Fruit fly (Drosophila melanogaster) whole organism, embryonic: ENCODE data around the gene CG11986.

Experiments
- Adf1 ChIP-seq: fragments of 200-800 bp; sonication (Bioruptor generic); IDR thresholded peaks from 2 replicates; pipeline ENCODE4 v1.3.6; 2022; ENCODE audit warnings: missing biosample characterization, missing genetic modification characterization
- BEAF-32 ChIP-seq: fragments of 200-800 bp; sonication (Bioruptor generic); optimal IDR thresholded peaks from 3 replicates; lab custom pipeline; 2017; ENCODE audit warnings: missing biosample characterization, missing genetic modification characterization, mild to moderate bottlenecking, moderate library complexity, missing genetic modification reagents
- CG10147 ChIP-seq: fragments of 200-800 bp; sonication (Bioruptor generic); optimal IDR thresholded peaks from 2 replicates; lab custom pipeline; 2019; ENCODE audit warnings: missing biosample characterization, mild to moderate bottlenecking, missing genetic modification characterization, moderate library complexity
- CG10654 ChIP-seq: fragments of 200-800 bp; sonication (Bioruptor generic); optimal IDR thresholded peaks from 2 replicates; lab custom pipeline; 2016; ENCODE audit warnings: missing biosample characterization, missing genetic modification characterization
- CG10959 ChIP-seq: fragments of 200-800 bp; sonication (Bioruptor generic); IDR thresholded peaks from 2 replicates; pipeline ENCODE4 v1.3.6; 2022; ENCODE audit warnings: missing biosample characterization, missing genetic modification characterization
- CG11456 ChIP-seq: fragments of 200-800 bp; sonication (Bioruptor generic); IDR thresholded peaks from 3 replicates; pipeline ENCODE4 v1.3.6; 2022; ENCODE audit warnings: missing biosample characterization, missing genetic modification characterization
- CG12104 ChIP-seq: fragments of 200-800 bp; sonication (Bioruptor generic); optimal IDR thresholded peaks from 3 replicates; lab custom pipeline; 2016; ENCODE audit warnings: missing biosample characterization, missing genetic modification characterization
- CG12391 ChIP-seq: fragments of 200-800 bp; sonication (Bioruptor generic); optimal IDR thresholded peaks from 3 replicates; lab custom pipeline; 2018; ENCODE audit warnings: missing biosample characterization, mild to moderate bottlenecking, missing genetic modification characterization, moderate library complexity
- CG12744 ChIP-seq: fragments of 200-800 bp; sonication (Bioruptor generic); optimal IDR thresholded peaks from 2 replicates; lab custom pipeline; 2016; ENCODE audit warnings: missing biosample characterization, missing genetic modification characterization
- CG13424 ChIP-seq: fragments of 200-800 bp; sonication (Bioruptor generic); optimal IDR thresholded peaks from 2 replicates; lab custom pipeline; 2019; ENCODE audit warnings: missing biosample characterization, mild to moderate bottlenecking, missing genetic modification characterization, moderate library complexity
- CG13775 ChIP-seq: fragments of 200-800 bp; sonication (Bioruptor generic); optimal IDR thresholded peaks from 3 replicates; lab custom pipeline; 2017; ENCODE audit warnings: missing biosample characterization, mild to moderate bottlenecking, missing genetic modification characterization
- CG13894 ChIP-seq: fragments of 200-800 bp; sonication (Bioruptor generic); optimal IDR thresholded peaks from 3 replicates; lab custom pipeline; 2018; ENCODE audit warnings: missing biosample characterization, mild to moderate bottlenecking, missing genetic modification characterization, moderate library complexity
- CG15073 ChIP-seq: fragments of 200-800 bp; sonication (Bioruptor generic); optimal IDR thresholded peaks from 2 replicates; lab custom pipeline; 2016; ENCODE audit warnings: missing biosample characterization, missing genetic modification characterization
- CG15269 ChIP-seq: fragments of 200-800 bp; sonication (Bioruptor generic); optimal IDR thresholded peaks from 2 replicates; lab custom pipeline; 2018; ENCODE audit warnings: missing biosample characterization, mild to moderate bottlenecking, missing genetic modification characterization, moderate library complexity
- CG15479 ChIP-seq: fragments of 200-800 bp; sonication (Bioruptor generic); optimal IDR thresholded peaks from 3 replicates; lab custom pipeline; 2019; ENCODE audit warnings: missing biosample characterization, mild to moderate bottlenecking, missing genetic modification characterization, moderate library complexity
- CG17912 ChIP-seq: fragments of 200-800 bp; sonication (Bioruptor generic); optimal IDR thresholded peaks from 2 replicates; lab custom pipeline; 2018; ENCODE audit warnings: missing biosample characterization, mild to moderate bottlenecking, missing genetic modification characterization
- CG2116 ChIP-seq: fragments of 200-800 bp; sonication (Bioruptor generic); optimal IDR thresholded peaks from 3 replicates; lab custom pipeline; 2018; ENCODE audit warnings: missing biosample characterization, mild to moderate bottlenecking, missing genetic modification characterization
- CG2199 ChIP-seq: fragments of 200-800 bp; sonication (Bioruptor generic); IDR thresholded peaks from 3 replicates; pipeline ENCODE4 v1.3.6; 2022; ENCODE audit warnings: missing biosample characterization, missing genetic modification characterization
- CG2202 ChIP-seq: fragments of 200-800 bp; sonication (Bioruptor generic); optimal IDR thresholded peaks from 2 replicates; lab custom pipeline; 2018; ENCODE audit warnings: missing biosample characterization, mild to moderate bottlenecking, missing genetic modification characterization
- CG2678 ChIP-seq: fragments of 200-800 bp; sonication (Bioruptor generic); optimal IDR thresholded peaks from 3 replicates; lab custom pipeline; 2019; ENCODE audit warnings: missing biosample characterization, mild to moderate bottlenecking, missing genetic modification characterization, moderate library complexity
- CG31388 ChIP-seq: fragments of 200-800 bp; sonication (Bioruptor generic); optimal IDR thresholded peaks from 2 replicates; lab custom pipeline; 2016; ENCODE audit warnings: missing biosample characterization, missing genetic modification characterization
- CG42726 ChIP-seq: fragments of 200-800 bp; sonication (Bioruptor generic); IDR thresholded peaks from 2 replicates; pipeline ENCODE4 v1.3.6; 2022; ENCODE audit warnings: missing biosample characterization, missing genetic modification characterization; ENCODE audit not compliant: partially characterized antibody
- CG6175 ChIP-seq: fragments of 200-800 bp; sonication (Bioruptor generic); IDR thresholded peaks from 3 replicates; pipeline ENCODE4 v1.3.6; 2022; ENCODE audit warnings: missing biosample characterization, missing genetic modification characterization
- CG9797 ChIP-seq: fragments of 200-800 bp; sonication (Bioruptor generic); optimal IDR thresholded peaks from 3 replicates; lab custom pipeline; 2018; ENCODE audit warnings: missing biosample characterization, mild to moderate bottlenecking, missing genetic modification characterization
- CG9876 ChIP-seq: fragments of 200-800 bp; sonication (Bioruptor generic); optimal IDR thresholded peaks from 2 replicates; lab custom pipeline; 2016; ENCODE audit warnings: missing biosample characterization, missing genetic modification characterization
- D ChIP-seq, 2 experiments: fragments of 200-800 bp in 1 of 2; fragments of >200 bp in 1 of 2; sonication (Bioruptor generic) in 1 of 2; optimal IDR thresholded peaks; 2 replicates in 1 of 2; 3 replicates in 1 of 2; lab custom pipeline; 2017; ENCODE audit warnings: mild to moderate bottlenecking in 1 of 2, missing biosample characterization in 1 of 2, missing genetic modification characterization in 1 of 2, missing genetic modification reagents in 1 of 2
- Ets65A ChIP-seq: fragments of 200-800 bp; sonication (Bioruptor generic); peaks from one replicate; lab custom pipeline; 2016; ENCODE audit warnings: missing biosample characterization, missing genetic modification characterization
- Hmr ChIP-seq: fragments of 200-800 bp; sonication (Bioruptor generic); optimal IDR thresholded peaks from 3 replicates; lab custom pipeline; 2017; ENCODE audit warnings: mild to moderate bottlenecking, missing biosample characterization, missing genetic modification reagents, missing genetic modification characterization
- Mad ChIP-seq: fragments of 200-800 bp; sonication (Bioruptor generic); optimal IDR thresholded peaks from 2 replicates; lab custom pipeline; 2016; ENCODE audit warnings: missing biosample characterization, missing genetic modification characterization
- Nf-YC ChIP-seq: fragments of 200-800 bp; optimal IDR thresholded peaks from 3 replicates; lab custom pipeline; 2019; ENCODE audit warnings: missing biosample characterization, mild to moderate bottlenecking, missing genetic modification characterization, moderate library complexity
- Poxn ChIP-seq: fragments of 200-800 bp; sonication (Bioruptor generic); IDR thresholded peaks from 2 replicates; pipeline ENCODE4 v1.3.6; 2022; ENCODE audit warnings: missing biosample characterization, missing genetic modification characterization
- Vsx1 ChIP-seq: fragments of 200-800 bp; sonication (Bioruptor generic); optimal IDR thresholded peaks from 2 replicates; lab custom pipeline; 2017; ENCODE audit warnings: missing biosample characterization, mild to moderate bottlenecking, missing genetic modification characterization, missing genetic modification reagents
- ab ChIP-seq: fragments of 200-800 bp; sonication (Bioruptor generic); optimal IDR thresholded peaks from 2 replicates; lab custom pipeline; 2016; ENCODE audit warnings: missing biosample characterization, missing genetic modification characterization
- croc ChIP-seq: fragments of 200-800 bp; sonication (Bioruptor generic); conservative IDR thresholded peaks from 3 replicates; pipeline ENCODE4 v1.3.6; 2022; ENCODE audit warnings: missing biosample characterization, missing genetic modification characterization
- dm ChIP-seq: fragments of 200-800 bp; sonication (Bioruptor generic); optimal IDR thresholded peaks from 3 replicates; lab custom pipeline; 2016; ENCODE audit warnings: missing biosample characterization, missing genetic modification characterization
- emc ChIP-seq: fragments of 200-800 bp; sonication (Bioruptor generic); optimal IDR thresholded peaks from 2 replicates; lab custom pipeline; 2016; ENCODE audit warnings: missing biosample characterization, missing genetic modification characterization
- gce ChIP-seq: fragments of 200-800 bp; sonication (Bioruptor generic); IDR thresholded peaks from 3 replicates; pipeline ENCODE4 v1.3.6; 2022; ENCODE audit warnings: missing biosample characterization, missing genetic modification characterization
- gro ChIP-seq: fragments of 200-800 bp; sonication (Bioruptor generic); optimal IDR thresholded peaks from 2 replicates; lab custom pipeline; 2016; ENCODE audit warnings: missing biosample characterization, missing genetic modification characterization
- gsb ChIP-seq: fragments of 200-800 bp; sonication (Bioruptor generic); IDR thresholded peaks from 2 replicates; pipeline ENCODE4 v1.3.6; 2022; ENCODE audit warnings: missing biosample characterization, missing genetic modification characterization
- kah ChIP-seq: fragments of 200-800 bp; sonication (Bioruptor generic); optimal IDR thresholded peaks from 2 replicates; lab custom pipeline; 2018; ENCODE audit warnings: missing biosample characterization, mild to moderate bottlenecking, missing genetic modification characterization
- knrl ChIP-seq: fragments of 200-800 bp; sonication (Bioruptor generic); IDR thresholded peaks from 3 replicates; pipeline ENCODE4 v1.3.6; 2022; ENCODE audit warnings: missing biosample characterization, missing genetic modification characterization; ENCODE audit not compliant: partially characterized antibody
- mam ChIP-seq: fragments of 200-800 bp; sonication (Bioruptor generic); optimal IDR thresholded peaks from 3 replicates; lab custom pipeline; 2016; ENCODE audit warnings: missing biosample characterization, missing genetic modification characterization
- row ChIP-seq: fragments of 200-800 bp; sonication (Bioruptor generic); IDR thresholded peaks from 3 replicates; pipeline ENCODE4 v1.3.6; 2022; ENCODE audit warnings: missing biosample characterization, missing genetic modification characterization
- sisA ChIP-seq: fragments of 200-800 bp; sonication (Bioruptor generic); IDR thresholded peaks from 2 replicates; pipeline ENCODE4 v1.3.6; 2022; ENCODE audit warnings: missing biosample characterization, missing genetic modification characterization
- so ChIP-seq: fragments of 200-800 bp; sonication (Bioruptor generic); IDR thresholded peaks from 3 replicates; pipeline ENCODE4 v1.3.6; 2022; ENCODE audit warnings: missing biosample characterization, missing genetic modification characterization
- sug ChIP-seq: fragments of 200-800 bp; optimal IDR thresholded peaks from 2 replicates; lab custom pipeline; 2019; ENCODE audit warnings: missing biosample characterization, mild to moderate bottlenecking, missing genetic modification characterization, moderate library complexity
- tin ChIP-seq: fragments of 200-800 bp; sonication (Bioruptor generic); optimal IDR thresholded peaks from 3 replicates; lab custom pipeline; 2016; ENCODE audit warnings: missing biosample characterization, missing genetic modification characterization
- vnd ChIP-seq: fragments of 200-800 bp; sonication (Bioruptor generic); IDR thresholded peaks from 3 replicates; pipeline ENCODE4 v1.3.6; 2022; ENCODE audit warnings: missing biosample characterization, missing genetic modification characterization; ENCODE audit not compliant: partially characterized antibody
- zen ChIP-seq: fragments of 200-800 bp; sonication (Bioruptor generic); optimal IDR thresholded peaks from 3 replicates; lab custom pipeline; 2018; ENCODE audit warnings: missing biosample characterization, mild to moderate bottlenecking, missing genetic modification characterization, moderate library complexity

Gene CG11986

dm6 chr3R:9047561-9048465, 32.6 kb downstream of the CG11986 start, which contains the start of gene Rel (continued):
- TF ChIP-seq sisA, result no peak
- no peak for TF ChIP-seq mam (GFP tag; lab: Kevin White, UChicago)
- TF ChIP-seq CG12744, result no peak
- no peak for TF ChIP-seq CG10959 (GFP tag; lab: Robert Waterston, UW)
- TF ChIP-seq CG2202 (tag; lab: Kevin White, UChicago), result peak; percentile 2
- TF ChIP-seq Hmr, result peak; percentile 34
- peak; percentile 97 for TF ChIP-seq CG13894
- TF ChIP-seq CG15479 (GFP tag; lab: Kevin White, UChicago), result no peak
- peak; percentile 50 for TF ChIP-seq CG10654
- TF ChIP-seq CG9797 (GFP tag; lab: Kevin White, UChicago), result peak; percentile 6
- peak; percentile 8 for TF ChIP-seq dm (GFP tag; lab: Kevin White, UChicago)
- TF ChIP-seq vnd, result no peak
- no peak for TF ChIP-seq Adf1
- TF ChIP-seq Nf-YC, result peak; percentile 73
- TF ChIP-seq CG9876 (GFP tag; lab: Kevin White, UChicago), result no peak
- TF ChIP-seq CG13775 (GFP tag; lab: Kevin White, UChicago), result peak; percentile 76
- no peak for TF ChIP-seq CG15073
- TF ChIP-seq CG11456 (GFP tag; lab: Robert Waterston, UW), result no peak
- peak; percentile 66 for TF ChIP-seq CG12104 (GFP tag; lab: Kevin White, UChicago)
- TF ChIP-seq gce (GFP tag; lab: Robert Waterston, UW), result no peak
- TF ChIP-seq emc (GFP tag; lab: Kevin White, UChicago), result no peak
- TF ChIP-seq CG6175 (GFP tag; lab: Robert Waterston, UW), result no peak
- peak; percentile 89 for TF ChIP-seq CG12391 (tag; lab: Kevin White, UChicago)
- TF ChIP-seq CG42726 (GFP tag; lab: Robert Waterston, UW), result no peak
- TF ChIP-seq CG17912 (GFP tag; lab: Kevin White, UChicago), result no peak
- no peak for TF ChIP-seq Poxn
- TF ChIP-seq tin, result peak; percentile 63
- TF ChIP-seq CG13424, result peak; percentile 85
- peak; percentile 72 for TF ChIP-seq BEAF-32 (GFP tag; lab: Kevin White, UChicago)
- peak; percentile 86 for TF ChIP-seq CG2678 (tag; lab: Kevin White, UChicago)
- TF ChIP-seq CG15269, result peak; percentile 78
- TF ChIP-seq zen, result peak; percentile 59
- TF ChIP-seq sug, result peak; percentile 78
- no peak for TF ChIP-seq CG2199
- TF ChIP-seq croc (GFP tag; lab: Robert Waterston, UW), result peak; percentile 48; the same call in 1 of the 3 replicates
- peak; percentile 74 for TF ChIP-seq CG10147
- no peak for TF ChIP-seq knrl (GFP tag; lab: Robert Waterston, UW)
- TF ChIP-seq so, result no peak
- TF ChIP-seq CG2116 (GFP tag; lab: Kevin White, UChicago), result peak; percentile 33
- TF ChIP-seq row (GFP tag; lab: Robert Waterston, UW), result no peak
- TF ChIP-seq Ets65A (GFP tag; lab: Kevin White, UChicago), result peak; percentile 83
- no peak for TF ChIP-seq CG31388 (GFP tag; lab: Kevin White, UChicago)
- no peak for TF ChIP-seq D (optimal IDR thresholded peaks at IDR 0.05; lab: Kevin White, UChicago)
- TF ChIP-seq D (GFP tag; optimal IDR thresholded peaks at IDR 0.05; lab: Kevin White, UChicago), result peak; percentile 70
- no peak for TF ChIP-seq ab
- peak; percentile 28 for TF ChIP-seq Vsx1 (GFP tag; lab: Kevin White, UChicago)
- TF ChIP-seq gro (GFP tag; lab: Kevin White, UChicago), result peak; percentile 83
- no peak for TF ChIP-seq kah (GFP tag; lab: Kevin White, UChicago)
- TF ChIP-seq gsb, result no peak
- TF ChIP-seq Mad (GFP tag; lab: Kevin White, UChicago), result no peak
